Worm (Caenorhabditis elegans): ENCODE results near the gene gcy-1.

- TF ChIP-seq dao-5 (tag; optimal IDR thresholded peaks at IDR 0.05) (no peak), W03F9.2 (tag; optimal IDR thresholded peaks at IDR 0.05) (no peak)
These were observed 50.6 kb downstream of the gcy-1 start, which contains the start of gene chil-22 for ce11 chrII:9466095-9466494.
